Fruit fly (Drosophila melanogaster): ENCODE results near the gene cyst.

Gene cyst

DNA sequence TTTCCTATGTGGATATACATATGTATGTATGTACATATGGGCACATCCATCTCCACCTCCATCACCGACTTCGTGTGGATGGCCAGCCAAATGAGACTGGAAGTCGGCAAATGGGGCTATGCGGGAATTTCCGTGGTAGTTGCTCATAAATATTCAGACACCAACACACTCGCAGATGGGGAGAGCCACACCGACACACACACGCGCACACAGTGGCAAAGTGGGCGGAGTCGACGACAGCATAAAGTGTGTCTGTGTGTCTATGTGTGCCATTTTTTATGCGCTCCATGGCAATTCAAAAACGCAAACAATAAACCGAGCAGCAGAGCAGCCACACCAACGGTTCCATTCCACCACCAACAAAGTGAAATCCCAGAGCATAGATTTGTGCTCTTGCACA lies 45.7 kb downstream of the cyst start (continued):
- TF ChIP-seq CG12071 (GFP tag; optimal IDR thresholded peaks at IDR 0.05) (no peak), Nf-YC (tag; optimal IDR thresholded peaks at IDR 0.05) (peak; percentile 93), Drgx (GFP tag; IDR thresholded peaks at IDR 0.05) (0 out of 2 replicates have a peak, but pooled peaks have one; percentile 5), cg (GFP tag; optimal IDR thresholded peaks at IDR 0.05) (peak; percentile 78), CG8478 (optimal IDR thresholded peaks at IDR 0.05) (peak; percentile 45), Kr (GFP tag; optimal IDR thresholded peaks at IDR 0.05) (no peak), CG9932 (GFP tag; IDR thresholded peaks at IDR 0.05) (0 out of 2 replicates have a peak, but pooled peaks have one; percentile 31), D19A (tag; optimal IDR thresholded peaks at IDR 0.05) (no peak), abd-A (tag; optimal IDR thresholded peaks at IDR 0.05) (peak; percentile 73), CG31441 (GFP tag; IDR thresholded peaks at IDR 0.05) (no peak), CG5180 (GFP tag; optimal IDR thresholded peaks at IDR 0.05) (no peak), chinmo (GFP tag; IDR thresholded peaks at IDR 0.05; ENCODE audit: partially characterized antibody) (0 out of 4 replicates have a peak, but pooled peaks have one; percentile 34), Rfx (GFP tag; IDR thresholded peaks at IDR 0.05) (0 out of 2 replicates have a peak, but pooled peaks have one; percentile 20), Adf1 (GFP tag; IDR thresholded peaks at IDR 0.05) (peak; percentile 7; the same call in 1 of the 2 replicates), CG12236 (GFP tag; optimal IDR thresholded peaks at IDR 0.05) (no peak)

DNA sequence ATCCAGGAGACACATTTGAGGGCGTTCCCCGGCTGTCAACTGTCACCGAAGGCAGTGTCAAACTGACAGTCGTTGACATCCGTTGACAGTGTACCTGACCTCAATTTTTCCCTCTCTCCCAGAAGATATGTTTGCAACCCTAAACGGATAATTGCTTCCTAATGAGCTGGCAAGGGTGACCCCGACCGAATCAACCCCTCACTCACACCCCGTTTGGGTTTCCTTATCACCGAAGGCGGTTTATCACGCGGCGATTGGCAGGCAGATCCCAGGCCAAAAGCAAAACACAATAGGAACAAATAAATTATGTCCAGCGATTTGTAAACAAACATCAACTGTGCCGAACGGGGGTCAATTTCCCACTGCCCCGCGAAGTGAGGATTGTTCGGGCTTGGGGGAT lies 49.2 kb downstream of the cyst start:
- TF ChIP-seq hb (GFP tag; IDR thresholded peaks at IDR 0.05; ENCODE audit: partially characterized antibody) (no peak), CG5180 (GFP tag; optimal IDR thresholded peaks at IDR 0.05) (no peak), Oli (tag; optimal IDR thresholded peaks at IDR 0.05) (no peak), Kr (GFP tag; optimal IDR thresholded peaks at IDR 0.05) (peak; percentile 52), Hmr (GFP tag; optimal IDR thresholded peaks at IDR 0.05) (no peak), Myb (GFP tag; optimal IDR thresholded peaks at IDR 0.05) (no peak), tll (GFP tag; optimal IDR thresholded peaks at IDR 0.05) (peak in 1 of 2 experiments; percentile 40), Dbx (GFP tag; IDR thresholded peaks at IDR 0.05) (no peak), hkb (optimal IDR thresholded peaks at IDR 0.05) (no peak), hkb (GFP tag; IDR thresholded peaks at IDR 0.05) (no peak), sens-2 (GFP tag; IDR thresholded peaks at IDR 0.05) (no peak), Ets65A (GFP tag) (peak; percentile 2), oc (tag; optimal IDR thresholded peaks at IDR 0.05) (no peak), CG15479 (GFP tag; optimal IDR thresholded peaks at IDR 0.05) (no peak), CG6272 (GFP tag; IDR thresholded peaks at IDR 0.05) (no peak), CG13894 (tag; optimal IDR thresholded peaks at IDR 0.05) (no peak), CG11398 (GFP tag; optimal IDR thresholded peaks at IDR 0.05) (no peak), CG16815 (GFP tag; optimal IDR thresholded peaks at IDR 0.05) (no peak), CG30431 (GFP tag; optimal IDR thresholded peaks at IDR 0.05) (no peak), CG15269 (tag; optimal IDR thresholded peaks at IDR 0.05) (no peak), Side (GFP tag; optimal IDR thresholded peaks at IDR 0.05) (no peak), CG12236 (GFP tag; optimal IDR thresholded peaks at IDR 0.05) (no peak), HLH3B (GFP tag; IDR thresholded peaks at IDR 0.05) (no peak), hth (optimal IDR thresholded peaks at IDR 0.05) (peak; percentile 1), slp2 (GFP tag; optimal IDR thresholded peaks at IDR 0.05) (no peak), CG8388 (GFP tag; optimal IDR thresholded peaks at IDR 0.05) (no peak), ash1 (GFP tag; optimal IDR thresholded peaks at IDR 0.05) (no peak), nerfin-1 (tag; optimal IDR thresholded peaks at IDR 0.05) (peak; percentile 14), Xbp1 (GFP tag; optimal IDR thresholded peaks at IDR 0.05) (no peak), org-1 (GFP tag; optimal IDR thresholded peaks at IDR 0.05) (no peak), ftz-f1 (GFP tag; optimal IDR thresholded peaks at IDR 0.05) (no peak), Aef1 (GFP tag; IDR thresholded peaks at IDR 0.05) (no peak), dati (GFP tag; IDR thresholded peaks at IDR 0.05) (no peak), trem (tag; optimal IDR thresholded peaks at IDR 0.05) (no peak), tna (GFP tag; IDR thresholded peaks at IDR 0.05; ENCODE audit: partially characterized antibody) (no peak), CG31365 (tag; optimal IDR thresholded peaks at IDR 0.05) (no peak), Poxn (GFP tag; IDR thresholded peaks at IDR 0.05) (no peak), pros (GFP tag; optimal IDR thresholded peaks at IDR 0.05) (peak; percentile 84), Adf1 (GFP tag; IDR thresholded peaks at IDR 0.05) (no peak)
